Fruit fly (Drosophila melanogaster): ENCODE results near the gene PH4alphaSG1.

Gene PH4alphaSG1

DNA sequence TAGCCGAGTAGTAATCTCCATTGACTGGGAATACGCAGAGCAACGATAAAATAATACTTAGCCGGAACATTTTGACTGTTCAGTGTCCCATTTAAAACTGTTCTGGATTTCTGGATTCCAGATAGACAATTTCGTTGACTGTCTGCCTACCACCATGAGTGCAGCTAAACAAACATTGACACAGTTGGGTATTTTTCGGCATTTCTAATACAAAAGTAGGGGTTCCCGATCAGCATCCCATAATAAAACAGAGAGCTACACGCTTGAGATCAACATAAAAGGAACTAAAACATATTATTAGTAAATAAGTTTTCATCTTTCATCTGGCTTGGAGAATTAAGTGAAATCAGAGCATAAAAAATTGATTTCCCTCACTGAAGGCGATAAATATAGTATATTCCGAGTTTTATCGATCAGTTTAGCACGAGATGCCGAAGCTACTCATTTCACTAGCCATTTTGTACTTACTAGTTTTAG is at the start of gene PH4alphaSG1, which contains the start of gene CG15539:
TSS of gene PH4alphaSG1 (minus strand) at position 101 of the 477 bp plus-strand sequence.
TSS of gene CG15539 (plus strand) at position 427 of the 477 bp plus-strand sequence.
- no peak for TF ChIP-seq CG17801 (GFP tag; optimal IDR thresholded peaks at IDR 0.05; ENCODE audit: partially characterized antibody)

DNA sequence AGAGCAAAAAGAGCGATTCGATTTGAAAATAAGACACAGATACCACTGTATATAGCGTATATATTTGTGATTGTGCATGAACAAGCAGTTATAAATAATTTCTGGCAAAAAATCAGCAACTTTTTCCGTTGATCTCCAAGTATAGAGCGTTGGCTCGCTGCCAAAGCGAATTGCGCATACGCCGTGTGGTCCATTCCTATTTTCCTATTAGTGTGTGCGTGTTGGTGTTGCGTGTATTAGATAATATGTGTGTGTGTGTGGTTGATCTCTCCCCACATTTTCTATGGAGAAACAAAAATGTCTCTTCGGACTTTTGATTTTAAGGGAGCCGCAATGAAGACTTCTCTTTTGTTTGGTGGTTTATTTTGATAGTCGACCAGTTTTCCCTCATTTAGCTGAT is 47.1 kb upstream of the PH4alphaSG1 start:
- no peak for TF ChIP-seq CG17801 (GFP tag; optimal IDR thresholded peaks at IDR 0.05; ENCODE audit: partially characterized antibody)

DNA sequence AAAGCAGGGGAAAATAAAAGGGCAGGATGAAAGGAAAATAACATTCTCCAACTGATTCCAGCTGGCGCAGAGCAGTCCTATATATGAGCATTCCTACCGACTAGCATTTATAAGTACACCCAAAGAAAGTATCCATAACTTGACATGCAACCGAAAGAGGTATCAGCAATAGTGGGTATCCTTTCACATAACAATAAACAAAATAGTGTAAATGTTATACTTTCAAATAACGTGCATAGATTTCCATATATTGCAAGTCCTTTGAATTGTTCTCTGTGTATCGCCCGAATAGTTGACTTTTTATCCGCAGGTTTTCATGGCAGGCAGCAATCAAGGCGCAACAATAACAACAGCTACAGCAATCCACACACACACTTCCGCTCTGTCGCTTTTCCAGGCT is 44.6 kb upstream of the PH4alphaSG1 start:
- no peak for TF ChIP-seq CG17801 (GFP tag; optimal IDR thresholded peaks at IDR 0.05; ENCODE audit: partially characterized antibody)

DNA sequence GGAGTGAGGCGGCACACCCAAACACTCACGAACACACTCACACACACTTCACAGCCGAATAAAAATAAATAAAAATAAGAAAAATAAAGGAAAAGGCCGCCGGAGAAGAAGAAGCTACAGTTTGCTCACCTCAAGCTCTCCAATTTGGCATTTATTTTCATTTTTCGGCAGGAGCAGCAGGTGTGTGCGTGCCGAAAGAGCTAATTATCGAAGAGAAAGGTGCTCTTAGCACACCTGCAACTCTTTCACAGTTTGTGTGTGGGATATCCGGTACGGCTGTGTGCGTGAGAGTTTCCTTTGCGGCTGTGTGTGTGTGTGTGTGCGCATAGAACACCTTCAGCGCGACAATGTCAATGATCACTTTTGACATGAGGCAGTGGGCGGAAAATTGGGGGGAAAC is 39.5 kb upstream of the PH4alphaSG1 start:
- TF ChIP-seq CG17801 (GFP tag; optimal IDR thresholded peaks at IDR 0.05; ENCODE audit: partially characterized antibody) = no peak

DNA sequence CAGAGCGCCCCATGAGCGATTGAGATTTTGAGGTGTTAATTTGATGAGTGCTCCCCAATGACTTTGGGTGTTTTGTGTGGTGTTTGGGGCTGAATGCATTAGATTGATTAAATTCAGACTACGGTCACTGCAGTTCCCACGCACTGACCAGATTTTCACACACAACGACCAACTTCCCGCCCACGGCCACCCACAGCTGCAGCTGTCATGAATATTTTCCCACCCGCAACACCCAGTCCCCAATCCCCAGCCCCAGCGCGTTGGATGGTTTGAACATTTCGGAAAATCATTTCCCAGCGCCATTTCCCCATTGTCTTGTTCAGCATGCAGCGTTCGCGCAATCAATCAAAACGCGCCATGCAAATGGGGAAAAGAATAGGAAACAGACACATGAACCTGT is 36.0 kb upstream of the PH4alphaSG1 start:
- no peak for TF ChIP-seq CG17801 (GFP tag; optimal IDR thresholded peaks at IDR 0.05; ENCODE audit: partially characterized antibody)

DNA sequence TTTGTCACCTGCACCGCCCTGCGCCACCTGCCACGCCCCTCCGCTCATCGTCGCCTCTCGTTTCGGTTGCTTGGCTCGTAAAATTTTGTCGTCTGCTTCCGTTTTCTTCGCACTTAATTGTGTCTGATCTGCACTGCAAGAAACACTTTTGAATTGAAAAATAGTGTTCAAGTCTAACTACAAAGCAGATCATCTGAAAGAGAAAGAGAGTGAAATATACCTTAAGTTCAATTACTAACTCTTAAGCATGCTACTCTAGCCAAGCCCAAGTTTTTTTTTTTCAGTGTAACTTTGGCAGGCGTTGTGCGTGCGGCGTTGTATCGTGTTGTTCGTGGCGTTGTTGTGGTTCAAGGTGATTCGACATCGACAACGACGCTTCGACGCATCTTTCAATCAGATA is 34.7 kb upstream of the PH4alphaSG1 start:
- no peak for TF ChIP-seq CG17801 (GFP tag; optimal IDR thresholded peaks at IDR 0.05; ENCODE audit: partially characterized antibody)

DNA sequence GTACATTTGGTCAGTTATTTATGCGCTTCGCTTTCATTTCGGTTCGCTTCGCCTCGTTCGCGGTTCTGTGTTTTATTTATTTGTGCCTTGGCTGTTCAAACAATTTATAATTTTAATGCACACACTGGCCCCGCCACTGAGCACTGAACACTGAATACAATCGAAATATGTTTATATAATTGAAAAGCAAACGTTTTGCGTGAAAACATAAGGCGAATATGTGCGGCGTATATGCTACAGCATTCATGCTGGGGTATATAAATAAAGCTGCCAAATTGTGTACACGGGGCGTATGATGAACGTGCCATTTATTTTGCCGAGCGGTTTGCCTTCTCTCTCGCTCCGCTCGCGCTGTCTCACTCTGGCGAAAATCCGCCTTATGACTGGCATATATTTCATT is 31.5 kb upstream of the PH4alphaSG1 start:
- no peak for TF ChIP-seq CG17801 (GFP tag; optimal IDR thresholded peaks at IDR 0.05; ENCODE audit: partially characterized antibody)

DNA sequence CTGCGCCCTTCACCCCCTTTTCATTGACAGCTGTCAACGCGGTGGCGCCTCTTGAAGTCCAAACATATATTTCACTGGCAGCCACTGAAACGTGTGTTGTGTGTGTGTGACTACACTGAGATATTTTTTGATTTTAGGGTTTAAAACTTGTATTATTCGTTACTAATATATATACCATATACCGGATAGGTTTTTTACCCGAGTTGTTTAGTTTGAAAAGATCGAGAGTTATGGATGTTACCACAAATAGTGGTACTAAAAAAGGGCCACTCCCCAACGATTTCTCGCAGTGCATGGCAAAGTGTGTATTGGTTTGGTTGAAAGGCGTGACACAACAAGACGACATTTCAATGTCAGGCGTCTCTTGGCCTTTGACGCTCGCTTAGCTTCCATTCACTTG is 31.0 kb upstream of the PH4alphaSG1 start:
- no peak for TF ChIP-seq CG17801 (GFP tag; optimal IDR thresholded peaks at IDR 0.05; ENCODE audit: partially characterized antibody)

DNA sequence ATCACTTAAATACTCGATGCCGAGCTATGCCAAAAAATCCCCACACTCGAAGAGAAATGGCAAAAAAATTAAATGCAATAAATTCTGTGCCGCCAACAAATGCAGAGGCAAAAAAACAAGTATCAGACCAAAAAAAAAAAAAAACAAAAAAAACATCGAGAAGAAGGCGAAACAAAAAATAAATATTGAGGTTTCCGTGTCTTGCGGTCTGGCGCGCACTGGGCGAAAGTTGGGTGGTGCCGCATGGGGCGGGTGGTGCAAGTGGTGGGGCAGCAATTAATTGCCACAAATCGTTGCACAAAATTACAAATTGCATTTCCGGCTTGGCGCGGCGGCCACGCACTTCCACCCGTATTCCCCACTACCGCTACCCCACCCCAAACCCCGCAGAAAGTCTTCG is 29.0 kb upstream of the PH4alphaSG1 start:
- no peak for TF ChIP-seq CG17801 (GFP tag; optimal IDR thresholded peaks at IDR 0.05; ENCODE audit: partially characterized antibody)

DNA sequence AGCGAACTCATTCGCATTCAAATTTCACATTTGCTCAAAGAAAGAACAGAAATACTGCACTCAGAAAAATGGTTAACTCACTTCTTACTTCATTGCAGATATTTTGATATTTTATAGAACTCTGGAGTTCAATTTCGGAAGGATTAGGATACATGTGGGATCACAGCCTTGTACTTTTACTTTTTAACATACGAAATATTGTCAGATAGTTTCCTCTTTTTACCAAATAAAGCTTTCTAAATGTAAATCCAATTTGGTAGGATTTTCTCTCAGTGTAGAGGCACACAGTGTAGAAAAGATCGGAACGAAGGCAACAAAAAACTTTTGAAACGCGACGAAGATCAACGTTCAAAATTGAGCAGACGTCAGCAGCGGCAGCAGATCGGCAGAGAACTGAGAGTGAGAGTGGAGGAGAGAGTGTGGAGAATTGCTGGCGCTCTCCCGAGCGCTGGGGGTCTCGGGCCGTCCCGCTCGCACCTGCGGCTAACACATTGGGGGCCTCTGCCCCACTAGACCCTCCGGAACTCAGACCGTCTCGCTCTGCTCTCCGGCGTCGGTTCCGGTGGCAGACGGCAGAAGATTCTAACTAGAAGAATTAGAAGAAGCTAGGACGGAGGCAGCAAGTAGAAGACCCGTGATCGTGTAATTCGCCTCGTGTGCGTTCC is 26.7 kb upstream of the PH4alphaSG1 start, which contains the start of gene tmod:
TSS of gene tmod (plus strand) at position 619 of the 665 bp plus-strand sequence.
- TF ChIP-seq CG17801 (GFP tag; optimal IDR thresholded peaks at IDR 0.05; ENCODE audit: partially characterized antibody) = peak; percentile 63

DNA sequence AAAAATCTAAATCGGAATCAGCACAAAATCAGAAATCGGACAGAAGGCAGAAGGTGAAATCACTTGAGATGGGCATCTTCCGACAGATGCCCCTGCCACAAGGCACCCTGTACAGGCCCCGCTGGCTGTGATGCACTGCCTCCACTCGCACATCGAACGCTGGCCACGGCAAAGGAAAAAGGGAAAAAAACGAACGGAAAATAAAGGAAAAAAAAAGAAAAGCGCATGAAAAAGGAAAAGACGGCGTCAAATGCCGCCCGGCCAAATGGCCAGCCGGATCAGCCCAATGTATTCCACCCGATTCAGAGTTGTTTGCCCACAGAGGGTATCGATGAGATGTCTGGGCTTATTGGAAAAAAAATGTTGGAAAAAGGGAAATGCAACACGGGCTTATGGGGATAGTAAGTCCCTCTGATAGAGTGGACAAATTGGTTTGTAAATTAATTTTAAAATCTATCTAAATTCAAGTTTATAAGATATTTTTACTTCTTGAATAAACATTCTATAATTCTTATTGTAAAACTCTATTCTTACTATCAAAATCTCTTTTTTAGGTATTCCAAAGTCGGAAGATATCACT is 25.8 kb upstream of the PH4alphaSG1 start:
- TF ChIP-seq CG17801 (GFP tag; optimal IDR thresholded peaks at IDR 0.05; ENCODE audit: partially characterized antibody) = no peak

DNA sequence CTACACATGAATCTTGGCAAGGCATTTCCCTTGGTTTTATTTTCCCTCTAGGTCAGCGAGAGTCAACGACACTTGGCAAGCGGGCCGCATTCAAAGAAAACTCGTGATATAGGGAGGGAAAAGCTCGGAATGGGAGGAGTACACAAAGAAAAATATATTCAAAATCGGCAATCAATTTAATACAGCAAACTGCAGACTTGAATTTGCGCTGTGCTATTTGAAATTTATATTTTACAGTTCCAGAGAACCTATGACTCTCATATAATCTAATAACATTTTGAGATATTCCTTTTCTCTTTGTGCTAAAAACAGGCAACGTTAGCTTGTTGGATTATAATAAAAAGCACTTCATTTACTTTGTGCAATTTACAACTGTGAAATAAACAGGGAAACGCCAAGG is 24.1 kb upstream of the PH4alphaSG1 start:
- no peak for TF ChIP-seq CG17801 (GFP tag; optimal IDR thresholded peaks at IDR 0.05; ENCODE audit: partially characterized antibody)

DNA sequence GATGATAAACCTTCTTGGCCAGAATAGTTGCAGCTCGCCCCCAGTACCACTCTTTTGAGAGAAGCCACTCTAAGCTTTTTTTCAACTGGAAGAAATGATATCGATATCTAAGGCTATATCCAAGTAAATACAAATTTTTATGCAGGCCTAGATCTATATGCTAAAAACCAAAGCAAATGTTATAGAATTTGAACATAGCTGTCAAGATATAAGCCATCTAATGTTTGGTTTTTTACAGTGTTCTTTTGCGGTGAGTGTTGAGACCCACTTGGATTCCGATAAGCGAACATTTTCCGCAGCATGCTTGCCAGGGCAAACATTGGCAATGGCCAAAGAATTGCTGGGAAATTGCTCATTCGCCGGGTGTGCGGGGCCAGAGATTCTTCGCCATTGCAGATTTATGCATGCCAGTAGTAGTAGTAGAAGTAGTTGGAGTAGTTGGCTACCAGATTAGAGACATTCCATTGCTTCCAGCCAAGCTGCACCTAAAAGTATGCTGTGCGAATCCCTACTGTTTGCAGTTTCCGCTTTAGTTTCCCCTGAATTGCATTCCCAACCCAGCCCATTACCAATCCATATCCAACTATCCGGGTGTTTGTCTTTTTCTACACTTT is 23.3 kb upstream of the PH4alphaSG1 start:
- no peak for TF ChIP-seq CG17801 (GFP tag; optimal IDR thresholded peaks at IDR 0.05; ENCODE audit: partially characterized antibody)

DNA sequence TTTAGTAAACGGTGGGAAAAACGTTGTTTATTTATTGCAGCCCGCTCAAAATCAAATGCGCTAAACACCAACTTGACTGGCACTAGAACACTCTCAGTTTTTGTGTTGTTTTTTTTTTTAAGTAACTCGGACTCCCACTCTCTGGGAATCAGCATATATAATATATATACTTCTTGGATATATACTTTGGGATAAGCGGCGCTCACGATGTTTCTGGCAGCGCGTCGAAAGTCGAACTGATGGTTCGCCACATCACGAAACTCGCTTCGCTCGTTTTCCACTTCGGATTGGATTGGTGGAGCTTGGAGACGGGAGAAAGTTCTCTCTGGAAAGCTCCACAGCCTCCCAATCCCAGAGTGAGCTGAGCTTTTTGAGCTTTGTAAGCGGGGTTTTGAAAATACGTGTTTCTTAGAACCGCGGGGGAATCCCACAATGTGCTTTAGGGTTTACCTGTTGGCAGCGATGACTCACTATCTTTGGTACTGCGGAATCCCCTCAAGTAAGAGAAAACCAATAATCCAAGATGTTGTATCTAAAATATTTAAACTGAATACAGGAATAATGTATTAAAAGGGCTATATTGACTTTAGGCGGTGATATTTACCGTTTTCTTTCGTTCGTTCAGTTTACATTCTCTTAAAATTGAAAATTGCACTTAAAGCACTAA is 21.5 kb upstream of the PH4alphaSG1 start, which contains the start of gene jdp:
TSS of gene jdp (minus strand) at position 239 of the 667 bp plus-strand sequence.
- peak; percentile 5 for TF ChIP-seq CG17801 (GFP tag; optimal IDR thresholded peaks at IDR 0.05; ENCODE audit: partially characterized antibody)

DNA sequence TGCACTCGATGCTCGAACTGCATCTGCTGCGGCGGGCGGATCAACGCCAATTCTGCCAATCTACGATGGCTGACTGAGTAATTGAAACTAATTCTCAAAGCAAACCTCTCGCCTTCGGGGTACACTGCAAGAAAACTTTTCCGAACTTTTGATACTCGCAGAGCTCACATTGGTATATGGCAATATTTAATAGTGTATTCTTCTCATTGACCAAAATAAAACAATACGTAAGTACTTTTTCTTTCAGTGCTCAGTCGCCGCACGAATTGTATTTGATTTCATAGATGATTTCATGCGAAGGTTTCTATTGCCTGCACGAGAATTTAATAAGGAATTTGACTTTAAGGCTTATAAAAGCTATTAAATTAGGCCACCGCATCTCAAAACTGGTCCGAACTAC is 20.2 kb upstream of the PH4alphaSG1 start:
- TF ChIP-seq CG17801 (GFP tag; optimal IDR thresholded peaks at IDR 0.05; ENCODE audit: partially characterized antibody) = no peak

Measured in ovary, adult (tissue).